Fruit fly (Drosophila melanogaster) Kc167 (cell line): ENCODE measurements around the gene beta4GalNAcTB.

Source experiments
- Myc ChIP-seq: fragments of >200 bp; optimal IDR thresholded peaks from 2 replicates; lab custom pipeline; 2017; ENCODE audit warnings: missing external identifiers
- h ChIP-seq: fragments of >200 bp; optimal IDR thresholded peaks from 3 replicates; lab custom pipeline; 2018; ENCODE audit warnings: missing external identifiers
- insv ChIP-seq: fragments of >200 bp; optimal IDR thresholded peaks from 3 replicates; lab custom pipeline; 2018; ENCODE audit warnings: missing external identifiers
- psq ChIP-seq: fragments of >200 bp; optimal IDR thresholded peaks from 2 replicates; lab custom pipeline; 2017; ENCODE audit warnings: missing external identifiers
- ttk ChIP-seq: sonication (Bioruptor generic); optimal IDR thresholded peaks from 2 replicates; lab custom pipeline; 2017; ENCODE audit warnings: missing external identifiers

DNA sequence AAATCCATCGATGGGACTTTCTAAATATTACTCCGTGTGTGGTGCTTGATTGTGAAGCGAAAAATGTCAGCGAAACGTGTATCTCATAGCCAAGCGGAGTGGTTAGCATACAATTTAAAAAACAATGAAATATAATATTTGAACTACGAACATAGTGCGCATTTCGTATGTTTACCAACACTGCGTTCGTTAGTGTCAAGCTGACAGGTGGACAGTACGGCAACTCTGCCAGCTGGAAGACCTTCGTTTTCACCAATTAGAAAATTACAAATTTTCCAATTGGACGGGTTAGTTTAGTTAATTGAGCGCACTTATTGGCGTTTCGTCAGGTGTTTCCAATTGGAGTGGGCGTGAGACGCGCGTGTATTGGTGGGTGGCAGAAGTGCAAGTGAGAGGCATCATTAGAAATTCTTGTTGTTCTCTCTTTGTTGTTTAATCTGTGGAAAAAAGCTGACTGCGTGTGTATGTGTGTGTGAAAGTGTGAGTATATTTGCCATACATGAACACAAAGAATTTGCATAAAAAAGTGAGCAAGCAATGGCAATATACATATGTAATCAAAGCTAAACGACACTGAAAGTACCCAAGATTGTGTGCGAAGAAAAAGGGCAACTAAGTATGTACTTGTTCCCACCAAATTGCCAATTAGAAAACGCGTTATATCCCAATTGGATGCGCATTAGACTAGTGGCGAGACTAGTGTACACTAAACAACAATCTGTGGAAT lies 6.1 kb upstream of the beta4GalNAcTB start:
- no peak for TF ChIP-seq psq (lab: Kevin White, UChicago)
- TF ChIP-seq Myc = no peak
- no peak for TF ChIP-seq h (lab: Kevin White, UChicago)
- no peak for TF ChIP-seq insv (lab: Kevin White, UChicago)
- no peak for TF ChIP-seq ttk (lab: Kevin White, UChicago)
